Fruit fly (Drosophila melanogaster): ENCODE measurements around the gene rudhira.

The rudhira gene

dm6 chrX:11848507-11849264 lies 32.0 kb downstream of the rudhira start:
- TF ChIP-seq Eip78C (GFP tag) (peak; percentile 47), Ets96B (tag; optimal IDR thresholded peaks at IDR 0.05) (no peak), Blimp-1 (GFP tag; optimal IDR thresholded peaks at IDR 0.05) (peak; percentile 6), lz (GFP tag; optimal IDR thresholded peaks at IDR 0.05) (no peak), vri (GFP tag; optimal IDR thresholded peaks at IDR 0.05) (no peak), svp (GFP tag) (peak; percentile 10), CG15336 (GFP tag; IDR thresholded peaks at IDR 0.05) (no peak), CG8319 (GFP tag; optimal IDR thresholded peaks at IDR 0.05) (no peak), CG9139 (GFP tag; optimal IDR thresholded peaks at IDR 0.05) (no peak), fd85E (GFP tag; optimal IDR thresholded peaks at IDR 0.05) (no peak), CG34406 (GFP tag; optimal IDR thresholded peaks at IDR 0.05) (peak; percentile 7), fkh (GFP tag; optimal IDR thresholded peaks at IDR 0.05) (peak; percentile 26)

dm6 chrX:11849267-11849666 lies 32.6 kb downstream of the rudhira start:
- TF ChIP-seq CG10669 (GFP tag; optimal IDR thresholded peaks at IDR 0.05) (no peak), esn (GFP tag; optimal IDR thresholded peaks at IDR 0.05) (no peak), Eip93F (GFP tag; optimal IDR thresholded peaks at IDR 0.05) (no peak), CG3032 (tag; optimal IDR thresholded peaks at IDR 0.05) (no peak), CG7368 (GFP tag; optimal IDR thresholded peaks at IDR 0.05) (no peak), CG6163 (GFP tag; IDR thresholded peaks at IDR 0.05) (no peak), CG31627 (GFP tag; optimal IDR thresholded peaks at IDR 0.05) (no peak), net (GFP tag; optimal IDR thresholded peaks at IDR 0.05) (no peak), CG6808 (GFP tag; optimal IDR thresholded peaks at IDR 0.05) (no peak), CG8319 (GFP tag; optimal IDR thresholded peaks at IDR 0.05) (no peak), fkh (GFP tag; optimal IDR thresholded peaks at IDR 0.05) (no peak), eg (GFP tag; IDR thresholded peaks at IDR 0.05) (no peak), CG10631 (GFP tag; optimal IDR thresholded peaks at IDR 0.05) (no peak), CG34406 (GFP tag; optimal IDR thresholded peaks at IDR 0.05) (no peak), Hr4 (GFP tag; optimal IDR thresholded peaks at IDR 0.05) (no peak), OdsH (GFP tag; optimal IDR thresholded peaks at IDR 0.05) (no peak), CG11902 (GFP tag; optimal IDR thresholded peaks at IDR 0.05) (no peak), Sox102F (GFP tag; optimal IDR thresholded peaks at IDR 0.05) (no peak)

- TF ChIP-seq Sox14 (GFP tag; optimal IDR thresholded peaks at IDR 0.05) (peak; percentile 16), Eip75B (GFP tag; optimal IDR thresholded peaks at IDR 0.05) (no peak), Lpt (GFP tag; optimal IDR thresholded peaks at IDR 0.05) (no peak), Gug (GFP tag; IDR thresholded peaks at IDR 0.05) (no peak), esn (GFP tag; optimal IDR thresholded peaks at IDR 0.05) (peak; percentile 40), fd85E (GFP tag; optimal IDR thresholded peaks at IDR 0.05) (no peak), CG6163 (GFP tag; IDR thresholded peaks at IDR 0.05) (no peak), CG6854 (GFP tag; optimal IDR thresholded peaks at IDR 0.05) (no peak), salr (GFP tag; optimal IDR thresholded peaks at IDR 0.05) (no peak), fkh (GFP tag; optimal IDR thresholded peaks at IDR 0.05) (peak; percentile 65), CG11902 (GFP tag; optimal IDR thresholded peaks at IDR 0.05) (no peak), Hr39 (GFP tag; optimal IDR thresholded peaks at IDR 0.05) (peak; percentile 29), CG32006 (GFP tag; optimal IDR thresholded peaks at IDR 0.05) (no peak), spab (GFP tag; optimal IDR thresholded peaks at IDR 0.05) (no peak), CG31627 (GFP tag; optimal IDR thresholded peaks at IDR 0.05) (peak; percentile 50), CG1621 (tag; optimal IDR thresholded peaks at IDR 0.05) (peak; percentile 98), eg (GFP tag; IDR thresholded peaks at IDR 0.05) (no peak), CG8632 (GFP tag; optimal IDR thresholded peaks at IDR 0.05) (no peak), cyc (GFP tag; optimal IDR thresholded peaks at IDR 0.05) (peak; percentile 49), pdm3 (GFP tag; optimal IDR thresholded peaks at IDR 0.05) (no peak), Met (GFP tag; optimal IDR thresholded peaks at IDR 0.05) (peak; percentile 14), acj6 (GFP tag; optimal IDR thresholded peaks at IDR 0.05) (no peak), Sox102F (GFP tag; optimal IDR thresholded peaks at IDR 0.05) (no peak), Eip78C (GFP tag) (peak; percentile 37), achi (GFP tag; optimal IDR thresholded peaks at IDR 0.05) (peak; percentile 96), CG8319 (GFP tag; optimal IDR thresholded peaks at IDR 0.05) (no peak), CG3032 (tag; optimal IDR thresholded peaks at IDR 0.05) (peak; percentile 6), Ets96B (tag; optimal IDR thresholded peaks at IDR 0.05) (no peak), vri (GFP tag; optimal IDR thresholded peaks at IDR 0.05) (peak; percentile 73), svp (GFP tag) (peak; percentile 72), CG11294 (GFP tag; IDR thresholded peaks at IDR 0.05) (no peak), CG10669 (GFP tag; optimal IDR thresholded peaks at IDR 0.05) (no peak), OdsH (GFP tag; optimal IDR thresholded peaks at IDR 0.05) (peak; percentile 9), dac (GFP tag; optimal IDR thresholded peaks at IDR 0.05) (no peak), CG10631 (GFP tag; optimal IDR thresholded peaks at IDR 0.05) (peak; percentile 27)
Measured at dm6 chrX:11852310-11852709, 35.6 kb downstream of the rudhira start, which contains the start of gene p24-1. Gene p24-1 (minus strand): TSS chrX:11852530.

All from whole organism, prepupa.